Worm (Caenorhabditis elegans): ENCODE data around the gene F13E9.11.

ce11 chrIV:10909206-10909605, 40.3 kb upstream of the F13E9.11 start, which contains the start of gene ZK596.2:
- TF ChIP-seq snpc-3.4 (tag; optimal IDR thresholded peaks at IDR 0.05) (no peak), atf-7 (tag; optimal IDR thresholded peaks at IDR 0.05) (no peak), lin-40 (tag; optimal IDR thresholded peaks at IDR 0.05) (no peak), rec-8 (tag; optimal IDR thresholded peaks at IDR 0.05) (no peak), madf-3 (GFP tag; IDR thresholded peaks at IDR 0.05) (no peak), snpc-4 (GFP tag; optimal IDR thresholded peaks at IDR 0.05) (no peak), snpc-4 (tag; optimal IDR thresholded peaks at IDR 0.05) (no peak), madf-8 (GFP tag; conservative IDR thresholded peaks at IDR 0.05) (no peak)
